Fruit fly (Drosophila melanogaster) whole organism, pupa: ENCODE measurements around the gene CG31688.

ENCODE experiments used
- CG10348 ChIP-seq: fragments of 200-800 bp; sonication (Bioruptor generic); IDR thresholded peaks from 2 replicates; pipeline ENCODE4 v1.3.6; 2022; ENCODE audit warnings: missing biosample characterization, missing genetic modification characterization
- CG12605 ChIP-seq: fragments of 200-800 bp; sonication (Bioruptor generic); IDR thresholded peaks from 2 replicates; pipeline ENCODE4 v1.3.6; 2022; ENCODE audit warnings: missing biosample characterization, missing genetic modification characterization
- CG13204 ChIP-seq: fragments of 200-800 bp; sonication (Bioruptor generic); optimal IDR thresholded peaks from 2 replicates; lab custom pipeline; 2018; ENCODE audit warnings: missing biosample characterization, mild to moderate bottlenecking, missing genetic modification characterization, moderate library complexity
- CG14655 ChIP-seq: fragments of 200-800 bp; sonication (Bioruptor generic); optimal IDR thresholded peaks from 3 replicates; lab custom pipeline; 2017; ENCODE audit warnings: mild to moderate bottlenecking, missing biosample characterization, missing genetic modification reagents, missing genetic modification characterization
- CG15710 ChIP-seq: fragments of 200-800 bp; sonication (Bioruptor generic); optimal IDR thresholded peaks from 2 replicates; lab custom pipeline; 2018; ENCODE audit warnings: missing biosample characterization, mild to moderate bottlenecking, missing genetic modification characterization, moderate library complexity
- CG17806 ChIP-seq: fragments of 200-800 bp; sonication (Bioruptor generic); optimal IDR thresholded peaks from 2 replicates; lab custom pipeline; 2018; ENCODE audit warnings: missing biosample characterization, mild to moderate bottlenecking, missing genetic modification characterization, moderate library complexity
- CG32121 ChIP-seq: fragments of 200-800 bp; sonication (Bioruptor generic); IDR thresholded peaks from 2 replicates; pipeline ENCODE4 v1.3.6; 2022; ENCODE audit warnings: missing biosample characterization, missing genetic modification characterization
- CG34367 ChIP-seq: fragments of 200-800 bp; sonication (Bioruptor generic); optimal IDR thresholded peaks from 2 replicates; lab custom pipeline; 2018; ENCODE audit warnings: missing biosample characterization, mild to moderate bottlenecking, missing genetic modification characterization
- CG4496 ChIP-seq: fragments of 200-800 bp; sonication (Bioruptor generic); IDR thresholded peaks from 3 replicates; pipeline ENCODE4 v1.3.6; 2022; ENCODE audit warnings: missing biosample characterization, missing genetic modification characterization
- CG8159 ChIP-seq: fragments of 200-800 bp; sonication (Bioruptor generic); optimal IDR thresholded peaks from 3 replicates; lab custom pipeline; 2018; ENCODE audit warnings: missing biosample characterization, mild to moderate bottlenecking, missing genetic modification characterization, moderate library complexity
- CG8301 ChIP-seq: fragments of 200-800 bp; sonication (Bioruptor generic); optimal IDR thresholded peaks from 2 replicates; lab custom pipeline; 2018; ENCODE audit warnings: missing biosample characterization, mild to moderate bottlenecking, missing genetic modification characterization
- CG9948 ChIP-seq: fragments of 200-800 bp; sonication (Bioruptor generic); optimal IDR thresholded peaks from 2 replicates; lab custom pipeline; 2018; ENCODE audit warnings: missing biosample characterization, mild to moderate bottlenecking, missing genetic modification characterization, moderate library complexity
- D1 ChIP-seq: fragments of 200-800 bp; sonication (Bioruptor generic); optimal IDR thresholded peaks from 2 replicates; lab custom pipeline; 2018; ENCODE audit warnings: missing biosample characterization, mild to moderate bottlenecking, missing genetic modification characterization, moderate library complexity
- EcR ChIP-seq: fragments of 200-800 bp; sonication (Bioruptor generic); optimal IDR thresholded peaks from 3 replicates; lab custom pipeline; 2019; ENCODE audit warnings: missing biosample characterization, missing genetic modification characterization, mild to moderate bottlenecking, moderate library complexity, missing genetic modification reagents
- Ets98B ChIP-seq: fragments of 200-800 bp; sonication (Bioruptor generic); IDR thresholded peaks from 2 replicates; pipeline ENCODE4 v1.3.6; 2022; ENCODE audit warnings: missing biosample characterization, missing genetic modification characterization
- Pif1A ChIP-seq: fragments of 200-800 bp; sonication (Bioruptor generic); optimal IDR thresholded peaks from 3 replicates; lab custom pipeline; 2016; ENCODE audit warnings: missing biosample characterization, missing genetic modification characterization
- Pif1B ChIP-seq: fragments of 200-800 bp; sonication (Bioruptor generic); optimal IDR thresholded peaks from 3 replicates; lab custom pipeline; 2016; ENCODE audit warnings: missing biosample characterization, missing genetic modification characterization
- Snoo ChIP-seq: fragments of 200-800 bp; sonication (Bioruptor generic); optimal IDR thresholded peaks from 3 replicates; lab custom pipeline; 2017; ENCODE audit warnings: missing biosample characterization, mild to moderate bottlenecking, missing genetic modification characterization, inconsistent platforms
- fd96Ca ChIP-seq: fragments of 200-800 bp; sonication (Bioruptor generic); IDR thresholded peaks from 3 replicates; pipeline ENCODE4 v1.3.6; 2022; ENCODE audit warnings: missing biosample characterization, missing genetic modification characterization
- gl ChIP-seq: fragments of 200-800 bp; sonication (Bioruptor generic); optimal IDR thresholded peaks from 2 replicates; lab custom pipeline; 2018; ENCODE audit warnings: missing biosample characterization, mild to moderate bottlenecking, missing genetic modification characterization
- rn ChIP-seq: fragments of 200-800 bp; sonication (Bioruptor generic); IDR thresholded peaks from 2 replicates; pipeline ENCODE4 v1.3.6; 2022; ENCODE audit warnings: missing biosample characterization, missing genetic modification characterization

CG31688 gene

DNA sequence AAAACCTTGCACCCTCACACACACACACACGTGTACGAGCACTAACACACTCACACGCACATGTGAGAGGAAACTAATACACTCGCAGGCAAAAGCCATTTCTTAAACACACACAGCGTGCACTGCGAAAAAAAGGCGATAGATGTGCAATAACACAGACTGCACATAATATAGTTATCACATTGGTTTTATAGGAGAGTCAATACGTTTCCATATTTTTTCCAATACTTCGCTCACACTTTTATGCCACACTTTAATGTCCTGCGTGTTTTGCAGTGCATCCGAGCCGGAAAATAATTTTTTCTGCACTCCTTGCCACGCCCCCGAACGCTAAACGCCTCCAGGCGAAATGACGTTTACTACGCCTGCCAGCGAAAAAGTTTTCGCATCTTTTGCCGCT lies 53.7 kb downstream of the CG31688 start:
- TF ChIP-seq CG8301 (tag; lab: Kevin White, UChicago) (peak; percentile 37), CG32121 (GFP tag; lab: Robert Waterston, UW) (no peak; the same call in 1 of the 2 replicates), Snoo (tag; lab: Kevin White, UChicago) (no peak), Ets98B (GFP tag; lab: Robert Waterston, UW) (peak; percentile 31; the same call in 1 of the 2 replicates), D1 (no peak), CG34367 (tag; lab: Kevin White, UChicago) (no peak), CG9948 (tag; lab: Kevin White, UChicago) (no peak), CG13204 (GFP tag; lab: Kevin White, UChicago) (no peak), Pif1A (GFP tag; lab: Kevin White, UChicago) (no peak), rn (GFP tag; lab: Robert Waterston, UW) (peak; percentile 29; the same call in 1 of the 2 replicates), CG10348 (GFP tag; lab: Robert Waterston, UW) (no peak), CG17806 (no peak), CG15710 (no peak), gl (tag; lab: Kevin White, UChicago) (no peak), CG4496 (peak; percentile 71), CG14655 (GFP tag; lab: Kevin White, UChicago) (peak; percentile 23), CG8159 (tag; lab: Kevin White, UChicago) (peak; percentile 9), fd96Ca (GFP tag; lab: Robert Waterston, UW) (peak; percentile 75; the same call in 2 of the 3 replicates), EcR (GFP tag; lab: Kevin White, UChicago) (no peak), Pif1B (no peak), CG12605 (GFP tag; lab: Robert Waterston, UW) (0 out of 2 replicates have a peak, but pooled peaks have one; percentile 18)
- TF ChIP-seq, all 21 proteins: peak for 8

DNA sequence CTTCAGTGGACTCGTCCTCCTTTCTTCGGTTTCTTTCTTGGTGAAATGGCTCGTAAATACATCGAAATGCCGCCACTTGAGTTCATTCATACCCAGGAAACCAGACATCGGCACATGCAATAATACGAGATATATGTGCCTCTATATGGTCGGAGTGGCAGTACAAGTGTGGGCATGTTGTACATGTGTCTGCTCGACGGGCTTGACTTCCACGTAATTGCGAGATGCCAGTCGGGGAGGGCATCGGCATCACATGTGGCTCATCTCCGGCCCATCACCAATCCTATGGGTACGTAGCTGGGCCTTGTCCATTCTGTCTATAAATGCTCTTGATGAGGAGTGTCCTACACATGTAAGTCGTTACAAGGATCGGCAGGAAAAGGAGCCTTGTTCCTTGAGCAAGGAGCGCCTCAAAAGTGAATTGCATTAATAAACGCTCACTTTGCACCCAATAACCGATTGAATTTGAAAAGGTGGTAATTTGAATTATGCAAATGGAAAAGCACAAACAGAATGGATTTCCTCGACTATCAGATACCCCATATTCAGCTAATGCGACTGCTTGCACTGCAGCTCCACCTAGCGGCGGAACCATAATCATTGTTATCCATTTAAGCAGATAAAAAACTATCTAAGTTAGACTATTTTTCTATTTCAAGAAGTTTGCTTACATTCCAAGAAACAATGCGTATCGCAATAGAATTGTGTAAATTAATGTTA lies 55.3 kb downstream of the CG31688 start:
- TF ChIP-seq EcR (GFP tag; lab: Kevin White, UChicago) (peak; percentile 26), rn (GFP tag; lab: Robert Waterston, UW) (no peak)

DNA sequence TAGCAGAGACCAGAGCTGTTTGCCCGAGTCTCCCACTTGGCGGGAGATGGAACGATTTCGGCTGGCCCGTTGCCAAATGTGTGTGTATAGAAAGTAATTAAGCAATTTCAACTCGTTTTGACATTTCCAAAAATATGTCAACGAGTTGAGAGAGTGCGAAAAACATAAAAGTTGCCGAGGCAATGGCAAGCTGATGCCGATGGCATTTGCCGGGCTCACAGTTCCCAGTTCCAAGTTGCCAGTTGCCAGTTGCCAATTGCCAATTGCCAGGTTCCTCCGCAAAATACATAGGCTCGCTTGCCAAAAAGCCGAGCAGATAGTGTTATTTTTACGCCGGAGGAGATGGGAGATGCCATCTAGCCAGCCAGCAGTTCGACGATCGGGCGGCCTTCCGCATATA lies 57.6 kb downstream of the CG31688 start:
- no peak for TF ChIP-seq D1
- no peak for TF ChIP-seq CG8159 (tag; lab: Kevin White, UChicago)
- no peak for TF ChIP-seq CG8301 (tag; lab: Kevin White, UChicago)
- TF ChIP-seq CG32121 (GFP tag; lab: Robert Waterston, UW), result peak; percentile 50; the same call in 1 of the 2 replicates
- TF ChIP-seq, all 21 proteins: peak for 1

DNA sequence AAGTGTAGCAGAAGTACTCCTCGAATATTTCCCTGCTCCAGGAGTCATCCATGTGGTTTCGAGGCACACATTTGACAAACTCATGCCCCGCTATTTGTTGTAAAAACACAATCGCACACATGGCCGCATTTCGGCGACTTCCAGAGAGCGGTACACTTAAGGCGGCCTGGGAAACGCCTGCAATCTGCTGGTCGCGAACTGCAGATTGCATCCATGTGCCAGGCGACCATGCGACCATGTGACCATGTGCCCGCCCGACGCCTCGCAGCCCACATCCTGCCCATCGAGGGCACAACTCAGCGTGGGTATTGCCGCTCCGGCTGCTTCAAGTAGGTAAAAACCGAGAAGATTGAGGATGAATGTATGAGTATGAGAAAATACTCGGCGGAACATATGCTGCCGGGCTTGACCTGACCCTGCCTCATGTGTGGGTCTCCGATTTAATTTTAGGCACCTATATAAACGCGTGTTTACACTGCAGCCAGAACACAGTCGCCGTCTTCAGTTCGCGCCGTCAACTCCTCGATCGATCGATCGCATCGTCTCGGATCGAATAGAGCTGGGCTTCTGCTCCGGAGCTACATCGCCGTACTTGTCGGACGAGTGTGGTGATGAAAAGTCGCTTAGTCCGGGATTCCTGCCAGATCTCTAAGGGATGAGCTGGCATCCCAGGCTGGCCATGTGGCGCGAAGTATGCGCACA lies 60.2 kb downstream of the CG31688 start:
- TF ChIP-seq CG15710 (no peak), D1 (no peak), CG4496 (no peak), Pif1A (GFP tag; lab: Kevin White, UChicago) (no peak)
- TF ChIP-seq, all 21 proteins: peak for 0

DNA sequence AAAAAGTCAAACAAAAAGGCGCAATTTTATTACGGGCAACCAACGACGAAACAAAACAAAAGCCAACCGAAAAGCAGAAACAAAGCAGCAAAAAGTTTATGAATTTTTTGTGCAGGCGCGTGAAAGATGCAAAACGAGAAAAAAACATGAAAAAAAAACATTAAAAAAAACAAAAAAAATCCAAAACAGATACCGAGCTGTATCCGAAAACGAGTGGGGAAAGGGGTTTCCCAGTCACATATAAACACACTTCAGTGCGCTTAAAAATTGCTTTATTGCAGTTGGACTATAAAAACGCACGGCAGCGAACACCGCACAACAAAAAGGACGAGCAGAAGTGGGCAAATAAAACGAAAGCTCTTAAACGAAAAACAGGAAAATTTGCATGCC lies 60.7 kb downstream of the CG31688 start:
- TF ChIP-seq CG32121 (GFP tag; lab: Robert Waterston, UW) (no peak), CG8159 (tag; lab: Kevin White, UChicago) (peak; percentile 42), CG15710 (peak; percentile 35), gl (tag; lab: Kevin White, UChicago) (peak; percentile 11), CG34367 (tag; lab: Kevin White, UChicago) (no peak)

DNA sequence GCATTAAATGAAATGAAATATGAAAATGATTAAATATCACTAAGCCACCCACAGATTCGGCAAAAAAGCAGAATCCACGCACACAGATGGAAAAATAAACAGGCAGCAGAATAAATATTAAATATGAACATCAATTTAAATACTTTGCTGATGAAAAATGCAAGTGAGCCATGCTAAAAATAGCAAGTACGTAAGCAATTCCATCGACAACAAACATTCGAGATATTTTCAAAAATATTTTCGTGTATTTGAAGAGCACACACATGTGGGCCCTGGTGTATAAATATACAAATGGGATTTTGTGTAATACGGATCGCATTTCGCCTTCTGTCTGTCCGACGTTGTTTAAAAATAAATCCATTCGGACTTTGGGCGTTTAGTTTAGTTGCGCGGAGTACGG lies 61.7 kb downstream of the CG31688 start:
- TF ChIP-seq D1 (no peak), Ets98B (GFP tag; lab: Robert Waterston, UW) (no peak), Snoo (tag; lab: Kevin White, UChicago) (no peak), gl (tag; lab: Kevin White, UChicago) (no peak), CG8301 (tag; lab: Kevin White, UChicago) (no peak), CG9948 (tag; lab: Kevin White, UChicago) (no peak), CG13204 (GFP tag; lab: Kevin White, UChicago) (no peak), CG12605 (GFP tag; lab: Robert Waterston, UW) (no peak), CG8159 (tag; lab: Kevin White, UChicago) (no peak), EcR (GFP tag; lab: Kevin White, UChicago) (no peak), CG4496 (no peak), CG14655 (GFP tag; lab: Kevin White, UChicago) (no peak), CG17806 (no peak)

DNA sequence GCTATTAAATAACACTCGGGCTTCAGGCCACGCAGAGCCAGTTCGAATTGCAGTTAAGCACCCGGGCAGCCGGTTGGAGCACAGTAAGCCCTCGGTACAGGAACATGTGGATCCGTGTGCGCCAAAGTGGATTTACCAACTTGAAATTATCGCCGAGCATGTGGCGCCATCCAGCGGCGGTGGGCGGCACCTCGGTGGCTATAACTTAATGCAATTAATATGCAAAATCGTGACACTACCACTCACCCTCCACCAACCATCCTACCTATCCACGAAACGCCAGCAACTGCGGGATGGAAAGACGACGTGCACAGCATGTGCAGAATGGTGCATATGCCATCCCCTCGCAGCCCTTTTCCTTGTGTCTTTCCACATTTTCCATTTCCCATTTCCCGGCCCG lies 62.1 kb downstream of the CG31688 start:
- TF ChIP-seq CG14655 (GFP tag; lab: Kevin White, UChicago) (no peak), CG4496 (0 out of 3 replicates have a peak, but pooled peaks have one; percentile 53), Ets98B (GFP tag; lab: Robert Waterston, UW) (no peak; the same call in 1 of the 2 replicates), CG32121 (GFP tag; lab: Robert Waterston, UW) (0 out of 2 replicates have a peak, but pooled peaks have one; percentile 31), fd96Ca (GFP tag; lab: Robert Waterston, UW) (no peak), CG9948 (tag; lab: Kevin White, UChicago) (no peak)
